Fruit fly (Drosophila melanogaster) whole organism, embryonic: ENCODE results near the gene CG13670.

ENCODE experiments used
- Aef1 ChIP-seq: fragments of 200-800 bp; sonication (Bioruptor generic); IDR thresholded peaks from 3 replicates; pipeline ENCODE4 v1.3.6; 2022; ENCODE audit warnings: missing biosample characterization, missing genetic modification characterization
- Blimp-1 ChIP-seq: fragments of 200-800 bp; sonication (Bioruptor generic); optimal IDR thresholded peaks from 3 replicates; lab custom pipeline; 2018; ENCODE audit warnings: missing biosample characterization, missing genetic modification characterization, mild to moderate bottlenecking, moderate library complexity, missing genetic modification reagents
- CG11695 ChIP-seq: fragments of 200-800 bp; sonication (Bioruptor generic); IDR thresholded peaks from 3 replicates; pipeline ENCODE4 v1.3.6; 2022; ENCODE audit warnings: missing biosample characterization, missing genetic modification characterization
- CG17612 ChIP-seq: fragments of 200-800 bp; sonication (Bioruptor generic); IDR thresholded peaks from 2 replicates; pipeline ENCODE4 v1.3.6; 2022; ENCODE audit warnings: missing biosample characterization, missing genetic modification characterization
- CG17829 ChIP-seq: fragments of 200-800 bp; optimal IDR thresholded peaks from 2 replicates; lab custom pipeline; 2019; ENCODE audit warnings: missing biosample characterization, mild to moderate bottlenecking, missing genetic modification characterization, moderate library complexity
- CG31365 ChIP-seq: fragments of 200-800 bp; sonication (Bioruptor generic); optimal IDR thresholded peaks from 2 replicates; lab custom pipeline; 2018; ENCODE audit warnings: missing biosample characterization, mild to moderate bottlenecking, missing genetic modification characterization
- CG31388 ChIP-seq: fragments of 200-800 bp; sonication (Bioruptor generic); optimal IDR thresholded peaks from 2 replicates; lab custom pipeline; 2016; ENCODE audit warnings: missing biosample characterization, missing genetic modification characterization
- CG32767 ChIP-seq: fragments of 200-800 bp; sonication (Bioruptor generic); IDR thresholded peaks from 2 replicates; pipeline ENCODE4 v1.3.6; 2022; ENCODE audit warnings: missing biosample characterization, missing genetic modification characterization
- CG34376 ChIP-seq: fragments of 200-800 bp; sonication (Bioruptor generic); optimal IDR thresholded peaks from 2 replicates; lab custom pipeline; 2018; ENCODE audit warnings: missing biosample characterization, mild to moderate bottlenecking, missing genetic modification characterization
- CG3726 ChIP-seq: fragments of 200-800 bp; sonication (Bioruptor generic); IDR thresholded peaks from 3 replicates; pipeline ENCODE4, ENCODE4 v1.3.6; 2022; ENCODE audit warnings: missing biosample characterization, missing genetic modification characterization
- CG7556 ChIP-seq: fragments of 200-800 bp; sonication (Bioruptor generic); optimal IDR thresholded peaks from 2 replicates; lab custom pipeline; 2017; ENCODE audit warnings: missing biosample characterization, mild to moderate bottlenecking, missing genetic modification characterization
- CG7987 ChIP-seq: fragments of 200-800 bp; sonication (Bioruptor generic); optimal IDR thresholded peaks from 2 replicates; lab custom pipeline; 2018; ENCODE audit warnings: missing biosample characterization, mild to moderate bottlenecking, missing genetic modification characterization, moderate library complexity
- CG8765 ChIP-seq: fragments of 200-800 bp; sonication (Bioruptor generic); IDR thresholded peaks from 2 replicates; pipeline ENCODE4 v1.3.6; 2022; ENCODE audit warnings: missing biosample characterization, missing genetic modification characterization
- Chrac-16 ChIP-seq: fragments of 200-800 bp; sonication (Bioruptor generic); optimal IDR thresholded peaks from 3 replicates; lab custom pipeline; 2016; ENCODE audit warnings: missing biosample characterization, missing genetic modification characterization
- CrebB ChIP-seq: fragments of 200-800 bp; sonication (Bioruptor generic); optimal IDR thresholded peaks from 3 replicates; lab custom pipeline; 2018; ENCODE audit warnings: missing biosample characterization, mild to moderate bottlenecking, missing genetic modification characterization
- Dip2 ChIP-seq: fragments of 200-800 bp; sonication (Bioruptor generic); IDR thresholded peaks from 2 replicates; pipeline ENCODE4 v1.3.6; 2022; ENCODE audit warnings: missing biosample characterization, missing genetic modification characterization
- E2f2 ChIP-seq: fragments of 200-800 bp; sonication (Bioruptor generic); IDR thresholded peaks from 2 replicates; pipeline ENCODE4 v1.3.6; 2022; ENCODE audit warnings: missing biosample characterization, missing genetic modification characterization
- GATAe ChIP-seq: fragments of 200-800 bp; sonication (Bioruptor generic); conservative IDR thresholded peaks from 2 replicates; pipeline ENCODE4 v1.3.6; 2022; ENCODE audit warnings: missing biosample characterization, missing genetic modification characterization
- HLH3B ChIP-seq: fragments of 200-800 bp; sonication (Bioruptor generic); IDR thresholded peaks from 2 replicates; pipeline ENCODE4 v1.3.6; 2022; ENCODE audit warnings: missing biosample characterization, missing genetic modification characterization
- Hmr ChIP-seq: fragments of 200-800 bp; sonication (Bioruptor generic); optimal IDR thresholded peaks from 3 replicates; lab custom pipeline; 2017; ENCODE audit warnings: mild to moderate bottlenecking, missing biosample characterization, missing genetic modification reagents, missing genetic modification characterization
- Mad ChIP-seq: fragments of 200-800 bp; sonication (Bioruptor generic); optimal IDR thresholded peaks from 2 replicates; lab custom pipeline; 2016; ENCODE audit warnings: missing biosample characterization, missing genetic modification characterization
- NC2β ChIP-seq: fragments of 200-800 bp; sonication (Bioruptor generic); optimal IDR thresholded peaks from 2 replicates; lab custom pipeline; 2016; ENCODE audit warnings: missing biosample characterization, missing genetic modification characterization
- TFAM ChIP-seq: fragments of 200-800 bp; sonication (Bioruptor generic); optimal IDR thresholded peaks from 2 replicates; lab custom pipeline; 2017; ENCODE audit warnings: missing biosample characterization, missing genetic modification characterization, inconsistent platforms
- ap ChIP-seq: fragments of 200-800 bp; sonication (Bioruptor generic); IDR thresholded peaks from 2 replicates; pipeline ENCODE4 v1.3.6; 2022; ENCODE audit warnings: missing biosample characterization, missing genetic modification characterization
- bigmax ChIP-seq: fragments of 200-800 bp; sonication (Bioruptor generic); optimal IDR thresholded peaks from 2 replicates; lab custom pipeline; 2018; ENCODE audit warnings: missing biosample characterization, mild to moderate bottlenecking, missing genetic modification characterization
- cato ChIP-seq: fragments of 200-800 bp; sonication (Bioruptor generic); optimal IDR thresholded peaks from 2 replicates; lab custom pipeline; 2016; ENCODE audit warnings: missing biosample characterization, missing genetic modification characterization, borderline replicate concordance
- caup ChIP-seq: fragments of 200-800 bp; sonication (Bioruptor generic); optimal IDR thresholded peaks from 3 replicates; lab custom pipeline; 2017; ENCODE audit warnings: missing biosample characterization, mild to moderate bottlenecking, missing genetic modification characterization, moderate library complexity; ENCODE audit not compliant: severe bottlenecking
- chif ChIP-seq, 2 experiments: fragments of 200-800 bp; sonication (Bioruptor generic); optimal IDR thresholded peaks; 3 replicates each; lab custom pipeline; 2016; ENCODE audit warnings: missing biosample characterization in 2 of 2, missing genetic modification characterization in 2 of 2
- ci ChIP-seq: fragments of 200-800 bp; sonication (Bioruptor generic); IDR thresholded peaks from 3 replicates; pipeline ENCODE4 v1.3.6; 2022; ENCODE audit warnings: missing biosample characterization, missing genetic modification characterization
- danr ChIP-seq: fragments of 200-800 bp; sonication (Bioruptor generic); IDR thresholded peaks from 2 replicates; pipeline ENCODE4 v1.3.6; 2022; ENCODE audit warnings: missing biosample characterization, missing genetic modification characterization
- dati ChIP-seq: fragments of 200-800 bp; sonication (Bioruptor generic); IDR thresholded peaks from 2 replicates; pipeline ENCODE4 v1.3.6; 2022; ENCODE audit warnings: missing biosample characterization, missing genetic modification characterization
- dimm ChIP-seq: fragments of 200-800 bp; sonication (Bioruptor generic); IDR thresholded peaks from 2 replicates; pipeline ENCODE4 v1.3.6; 2022; ENCODE audit warnings: missing biosample characterization, missing genetic modification characterization
- en ChIP-seq: fragments of 200-800 bp; sonication (Bioruptor generic); optimal IDR thresholded peaks from 2 replicates; lab custom pipeline; 2016; ENCODE audit warnings: missing biosample characterization, missing genetic modification characterization
- exex ChIP-seq: fragments of 200-800 bp; sonication (Bioruptor generic); optimal IDR thresholded peaks from 4 replicates; lab custom pipeline; 2018; ENCODE audit warnings: missing biosample characterization, mild to moderate bottlenecking, missing genetic modification characterization, moderate library complexity
- fd3F ChIP-seq: fragments of 200-800 bp; sonication (Bioruptor generic); optimal IDR thresholded peaks from 2 replicates; lab custom pipeline; 2018; ENCODE audit warnings: missing biosample characterization, mild to moderate bottlenecking, missing genetic modification characterization, moderate library complexity
- mirr ChIP-seq: fragments of 200-800 bp; sonication (Bioruptor generic); optimal IDR thresholded peaks from 3 replicates; lab custom pipeline; 2018; ENCODE audit warnings: missing biosample characterization, mild to moderate bottlenecking, missing genetic modification characterization
- nom ChIP-seq: fragments of 200-800 bp; sonication (Bioruptor generic); optimal IDR thresholded peaks from 2 replicates; lab custom pipeline; 2017; ENCODE audit warnings: missing biosample characterization, missing genetic modification characterization, mild to moderate bottlenecking, moderate library complexity, missing genetic modification reagents
- oc ChIP-seq: fragments of 200-800 bp; sonication (Bioruptor generic); optimal IDR thresholded peaks from 2 replicates; lab custom pipeline; 2018; ENCODE audit warnings: missing biosample characterization, mild to moderate bottlenecking, missing genetic modification characterization, moderate library complexity
- pb ChIP-seq: fragments of 200-800 bp; sonication (Bioruptor generic); optimal IDR thresholded peaks from 3 replicates; lab custom pipeline; 2016; ENCODE audit warnings: missing biosample characterization, missing genetic modification characterization
- pros ChIP-seq: fragments of 200-800 bp; sonication (Bioruptor generic); optimal IDR thresholded peaks from 3 replicates; lab custom pipeline; 2019; ENCODE audit warnings: missing biosample characterization, mild to moderate bottlenecking, missing genetic modification characterization, moderate library complexity
- rib ChIP-seq: fragments of 200-800 bp; sonication (Bioruptor generic); IDR thresholded peaks from 2 replicates; pipeline ENCODE4 v1.3.6; 2022; ENCODE audit warnings: missing biosample characterization, missing genetic modification characterization
- sc ChIP-seq, 3 experiments: fragments of >200 bp in 2 of 3; fragments of 200-800 bp in 1 of 3; sonication (Bioruptor generic) in 1 of 3; optimal IDR thresholded peaks; 2 replicates in 2 of 3; 3 replicates in 1 of 3; lab custom pipeline; 2017; ENCODE audit warnings: mild to moderate bottlenecking in 1 of 3, missing biosample characterization in 1 of 3, missing genetic modification characterization in 1 of 3, missing genetic modification reagents in 1 of 3
- seq ChIP-seq: fragments of 200-800 bp; sonication (Bioruptor generic); IDR thresholded peaks from 2 replicates; pipeline ENCODE4 v1.3.6; 2022; ENCODE audit warnings: missing biosample characterization, missing genetic modification characterization
- sob ChIP-seq: fragments of 200-800 bp; sonication (Bioruptor generic); IDR thresholded peaks from 2 replicates; pipeline ENCODE4 v1.3.6; 2022; ENCODE audit warnings: missing biosample characterization, missing genetic modification characterization
- stc ChIP-seq: fragments of 200-800 bp; sonication (Bioruptor generic); IDR thresholded peaks from 2 replicates; pipeline ENCODE4 v1.3.6; 2022; ENCODE audit warnings: missing biosample characterization, missing genetic modification characterization
- tgo ChIP-seq: fragments of 200-800 bp; sonication (Bioruptor generic); IDR thresholded peaks from 3 replicates; pipeline ENCODE4 v1.3.6; 2022; ENCODE audit warnings: missing biosample characterization, missing genetic modification characterization
- tna ChIP-seq: fragments of 200-800 bp; sonication (Bioruptor generic); IDR thresholded peaks from 2 replicates; pipeline ENCODE4 v1.3.6; 2022; ENCODE audit warnings: missing biosample characterization, missing genetic modification characterization; ENCODE audit not compliant: partially characterized antibody
- zen2 ChIP-seq: fragments of 200-800 bp; sonication (Bioruptor generic); IDR thresholded peaks from 3 replicates; pipeline ENCODE4 v1.3.6; 2022; ENCODE audit warnings: missing biosample characterization, missing genetic modification characterization; ENCODE audit not compliant: partially characterized antibody
- zfh2 ChIP-seq: fragments of 200-800 bp; sonication (Bioruptor generic); optimal IDR thresholded peaks from 2 replicates; lab custom pipeline; 2016; ENCODE audit warnings: missing biosample characterization, missing genetic modification characterization

Gene CG13670

DNA sequence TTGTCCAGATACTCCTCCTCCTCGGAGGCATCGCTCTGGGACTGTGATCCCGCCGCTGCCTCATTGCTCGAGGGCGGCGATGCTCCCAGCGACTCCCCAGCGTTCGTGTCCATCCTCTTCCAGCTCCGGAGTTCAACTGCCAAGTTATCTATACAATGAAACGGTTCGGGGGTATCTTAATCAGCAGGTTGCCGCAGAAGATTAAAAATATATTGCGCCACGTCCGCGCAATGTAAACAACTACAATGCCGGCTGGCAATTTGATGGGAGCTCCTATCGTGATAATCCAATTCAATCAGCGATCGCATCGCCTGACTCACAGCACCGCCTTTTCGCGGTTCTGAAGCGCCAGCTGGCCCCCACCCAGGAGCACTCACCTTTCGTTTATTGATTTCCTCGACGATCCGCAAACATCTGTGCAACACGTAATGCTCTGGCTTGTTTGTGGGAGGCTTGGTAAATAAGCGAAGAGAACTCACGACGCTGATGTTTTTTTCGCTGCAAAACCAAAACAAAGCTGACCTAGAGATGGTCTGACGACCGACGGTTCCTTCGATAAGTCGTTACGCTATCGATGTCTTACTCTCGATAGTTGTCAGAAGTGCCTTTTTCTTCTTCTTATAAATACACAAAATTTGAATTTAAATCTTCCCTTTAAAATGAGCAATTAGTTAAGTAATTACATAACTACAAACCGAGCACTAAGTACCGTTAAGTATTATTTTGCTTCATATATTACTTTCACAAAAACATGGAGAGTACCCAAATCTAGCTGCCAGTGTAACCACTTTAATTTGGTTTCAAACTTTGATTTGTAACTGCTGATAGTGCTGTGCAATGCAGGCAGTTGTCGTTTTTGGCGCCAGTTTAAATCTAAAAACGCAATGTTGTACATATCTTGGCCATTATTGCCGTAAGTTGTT, 31.0 kb upstream of the CG13670 start, which contains the start of gene cert (continued):
- TF ChIP-seq sc (optimal IDR thresholded peaks at IDR 0.05; lab: Kevin White, UChicago) (no peak), sc (GFP tag; optimal IDR thresholded peaks at IDR 0.05; lab: Kevin White, UChicago) (no peak), en (GFP tag; lab: Kevin White, UChicago) (no peak), CG31365 (tag; lab: Kevin White, UChicago) (no peak), CG17829 (tag; lab: Kevin White, UChicago) (peak; percentile 36), Dip2 (no peak), tgo (GFP tag; lab: Robert Waterston, UW) (no peak), danr (no peak), E2f2 (GFP tag; lab: Robert Waterston, UW) (peak; percentile 92), NC2β (GFP tag; lab: Kevin White, UChicago) (peak; percentile 33), Chrac-16 (GFP tag; lab: Kevin White, UChicago) (peak; percentile 22), zen2 (GFP tag; lab: Robert Waterston, UW) (peak; percentile 66), pros (GFP tag; lab: Kevin White, UChicago) (no peak), CrebB (tag; lab: Kevin White, UChicago) (no peak), bigmax (no peak), chif (GFP tag; optimal IDR thresholded peaks at IDR 0.05; lab: Kevin White, UChicago) (no peak), CG34376 (peak; percentile 33), ap (GFP tag; lab: Robert Waterston, UW) (no peak), dimm (GFP tag; lab: Robert Waterston, UW) (no peak), dati (GFP tag; lab: Robert Waterston, UW) (no peak), sob (GFP tag; lab: Robert Waterston, UW) (no peak), mirr (GFP tag; lab: Kevin White, UChicago) (peak; percentile 31), rib (GFP tag; lab: Robert Waterston, UW) (no peak), pb (GFP tag; lab: Kevin White, UChicago) (no peak), ci (no peak), CG32767 (no peak), caup (GFP tag; lab: Kevin White, UChicago) (no peak), CG3726 (GFP tag; lab: Robert Waterston, UW) (no peak), CG31388 (GFP tag; lab: Kevin White, UChicago) (no peak), oc (tag; lab: Kevin White, UChicago) (no peak), HLH3B (GFP tag; lab: Robert Waterston, UW) (no peak), CG11695 (0 out of 3 replicates have a peak, but pooled peaks have one; percentile 40), seq (GFP tag; lab: Robert Waterston, UW) (no peak), CG7987 (GFP tag; lab: Kevin White, UChicago) (no peak), Aef1 (no peak), CG7556 (GFP tag; lab: Kevin White, UChicago) (no peak), exex (tag; lab: Kevin White, UChicago) (peak; percentile 67), cato (GFP tag; lab: Kevin White, UChicago) (no peak), tna (GFP tag; lab: Robert Waterston, UW) (peak; percentile 76), nom (GFP tag; lab: Kevin White, UChicago) (peak; percentile 26), zfh2 (GFP tag; lab: Kevin White, UChicago) (no peak), stc (peak; percentile 36; the same call in 1 of the 2 replicates), fd3F (GFP tag; lab: Kevin White, UChicago) (no peak), CG8765 (GFP tag; lab: Robert Waterston, UW) (no peak), GATAe (GFP tag; lab: Robert Waterston, UW) (no peak), Hmr (GFP tag; lab: Kevin White, UChicago) (peak; percentile 19), Mad (GFP tag; lab: Kevin White, UChicago) (no peak), CG17612 (GFP tag; lab: Robert Waterston, UW) (no peak), TFAM (GFP tag; lab: Kevin White, UChicago) (no peak), Blimp-1 (GFP tag; lab: Kevin White, UChicago) (no peak)
